Worm (Caenorhabditis elegans) whole organism, L4 larva: ENCODE results near the gene ida-1.

Experiments used
- ama-1 ChIP-seq: fragments of 150-350 bp; optimal IDR thresholded peaks from 2 replicates; lab custom pipeline; 2014; ENCODE audit warnings: inconsistent platforms, mixed read lengths
- lin-15B ChIP-seq: fragments of 150-350 bp; sonication (generic microtip); optimal IDR thresholded peaks from 3 replicates; lab custom pipeline; 2014; ENCODE audit warnings: missing biosample characterization, missing genetic modification characterization
- lin-39 ChIP-seq: fragments of 150-350 bp; optimal IDR thresholded peaks from 2 replicates; lab custom pipeline; 2014; ENCODE audit warnings: missing biosample characterization, missing genetic modification reagents, missing genetic modification characterization
- ztf-11 ChIP-seq: fragments of 150-350 bp; optimal IDR thresholded peaks from 2 replicates; lab custom pipeline; 2014; ENCODE audit warnings: missing biosample characterization, missing genetic modification characterization

DNA sequence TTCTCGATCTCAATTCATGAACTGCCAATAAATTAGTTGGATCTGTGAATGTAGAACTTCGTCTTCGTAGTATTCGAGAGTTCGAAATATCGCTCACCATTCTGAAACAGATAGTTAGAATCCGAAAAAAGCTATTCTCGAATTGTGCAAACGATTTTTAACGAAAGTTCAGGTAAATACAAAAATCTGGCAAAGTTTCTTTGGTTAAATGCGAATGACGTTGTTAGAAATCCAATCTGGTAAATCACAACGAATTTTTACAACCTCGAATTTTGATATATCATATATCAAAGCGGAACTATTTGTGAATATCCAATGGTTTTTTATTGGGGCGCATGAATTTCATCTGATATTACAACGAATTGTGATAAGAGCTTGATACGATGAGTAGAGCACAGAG is 46.1 kb upstream of the ida-1 start, which contains the start of gene hpo-28:
- no peak for TF ChIP-seq ztf-11 (tag; lab: Kevin White, UChicago)
- no peak for TF ChIP-seq lin-15B
- TF ChIP-seq lin-39 (tag; lab: Kevin White, UChicago): no peak
- no peak for TF ChIP-seq ama-1 (lab: Kevin White, UChicago)
